Fruit fly (Drosophila melanogaster) whole organism, embryonic: ENCODE data around the gene CG15046.
A peak's percentile ranks its signal among the peaks of the same experiment; 100 is the strongest.

ENCODE experiments used
- BEAF-32 ChIP-seq: fragments of 200-800 bp; sonication (Bioruptor generic); optimal IDR thresholded peaks from 3 replicates; lab custom pipeline; 2017; ENCODE audit warnings: missing biosample characterization, missing genetic modification characterization, mild to moderate bottlenecking, moderate library complexity, missing genetic modification reagents
- Bdp1 ChIP-seq: fragments of 200-800 bp; sonication (Bioruptor generic); optimal IDR thresholded peaks from 3 replicates; lab custom pipeline; 2016; ENCODE audit warnings: missing biosample characterization, missing genetic modification characterization
- CG10462 ChIP-seq: fragments of 200-800 bp; sonication (Bioruptor generic); optimal IDR thresholded peaks from 2 replicates; lab custom pipeline; 2016; ENCODE audit warnings: missing biosample characterization, missing genetic modification characterization
- CG15696 ChIP-seq: fragments of 200-800 bp; sonication (Bioruptor generic); optimal IDR thresholded peaks from 2 replicates; lab custom pipeline; 2019; ENCODE audit warnings: missing biosample characterization, mild to moderate bottlenecking, missing genetic modification characterization, moderate library complexity
- CG16815 ChIP-seq: fragments of 200-800 bp; sonication (Bioruptor generic); optimal IDR thresholded peaks from 3 replicates; lab custom pipeline; 2017; ENCODE audit warnings: missing biosample characterization, mild to moderate bottlenecking, missing genetic modification characterization
- CG17802 ChIP-seq: fragments of 200-800 bp; sonication (Bioruptor generic); optimal IDR thresholded peaks from 2 replicates; lab custom pipeline; 2018; ENCODE audit warnings: missing biosample characterization, mild to moderate bottlenecking, missing genetic modification characterization, moderate library complexity
- CG2202 ChIP-seq: fragments of 200-800 bp; sonication (Bioruptor generic); optimal IDR thresholded peaks from 2 replicates; lab custom pipeline; 2018; ENCODE audit warnings: missing biosample characterization, mild to moderate bottlenecking, missing genetic modification characterization
- CG31441 ChIP-seq: fragments of 200-800 bp; sonication (Bioruptor generic); IDR thresholded peaks from 2 replicates; pipeline ENCODE4 v1.3.6; 2022; ENCODE audit warnings: missing biosample characterization, missing genetic modification characterization
- CG32767 ChIP-seq: fragments of 200-800 bp; sonication (Bioruptor generic); IDR thresholded peaks from 2 replicates; pipeline ENCODE4 v1.3.6; 2022; ENCODE audit warnings: missing biosample characterization, missing genetic modification characterization
- CG33213 ChIP-seq: fragments of 200-800 bp; sonication (Bioruptor generic); optimal IDR thresholded peaks from 3 replicates; lab custom pipeline; 2016; ENCODE audit warnings: missing biosample characterization, missing genetic modification characterization
- CG3726 ChIP-seq: fragments of 200-800 bp; sonication (Bioruptor generic); IDR thresholded peaks from 3 replicates; pipeline ENCODE4, ENCODE4 v1.3.6; 2022; ENCODE audit warnings: missing biosample characterization, missing genetic modification characterization
- CG4404 ChIP-seq: fragments of 200-800 bp; sonication (Bioruptor generic); IDR thresholded peaks from 2 replicates; pipeline ENCODE4 v1.3.6; 2022; ENCODE audit warnings: missing biosample characterization, missing genetic modification characterization
- CG4730 ChIP-seq: fragments of 200-800 bp; sonication (Bioruptor generic); IDR thresholded peaks from 2 replicates; pipeline ENCODE4 v1.3.6; 2022; ENCODE audit warnings: missing biosample characterization, missing genetic modification characterization
- CG6254 ChIP-seq: fragments of 200-800 bp; sonication (Bioruptor generic); optimal IDR thresholded peaks from 3 replicates; lab custom pipeline; 2017; ENCODE audit warnings: mild to moderate bottlenecking, missing biosample characterization, missing genetic modification reagents, missing genetic modification characterization
- CG6654 ChIP-seq: fragments of 200-800 bp; sonication (Bioruptor generic); optimal IDR thresholded peaks from 2 replicates; lab custom pipeline; 2017; ENCODE audit warnings: missing biosample characterization, mild to moderate bottlenecking, missing genetic modification characterization
- CG6683 ChIP-seq: fragments of 200-800 bp; sonication (Bioruptor generic); optimal IDR thresholded peaks from 2 replicates; lab custom pipeline; 2017; ENCODE audit warnings: missing biosample characterization, mild to moderate bottlenecking, missing genetic modification characterization, missing genetic modification reagents
- CG6854 ChIP-seq: fragments of 200-800 bp; sonication (Bioruptor generic); optimal IDR thresholded peaks from 3 replicates; lab custom pipeline; 2017; ENCODE audit warnings: missing biosample characterization, mild to moderate bottlenecking, missing genetic modification characterization
- CG7928 ChIP-seq: fragments of 200-800 bp; sonication (Bioruptor generic); optimal IDR thresholded peaks from 2 replicates; lab custom pipeline; 2017; ENCODE audit warnings: missing biosample characterization, mild to moderate bottlenecking, missing genetic modification characterization
- CG8359 ChIP-seq: fragments of 200-800 bp; sonication (Bioruptor generic); optimal IDR thresholded peaks from 2 replicates; lab custom pipeline; 2017; ENCODE audit warnings: missing biosample characterization, mild to moderate bottlenecking, missing genetic modification characterization, borderline replicate concordance
- CG8944 ChIP-seq: fragments of 200-800 bp; sonication (Bioruptor generic); optimal IDR thresholded peaks from 3 replicates; lab custom pipeline; 2016; ENCODE audit warnings: missing biosample characterization, missing genetic modification characterization
- CG9932 ChIP-seq: fragments of 200-800 bp; sonication (Bioruptor generic); IDR thresholded peaks from 2 replicates; pipeline ENCODE4 v1.3.6; 2022; ENCODE audit warnings: missing biosample characterization, missing genetic modification characterization
- Dek ChIP-seq: fragments of 200-800 bp; sonication (Bioruptor generic); optimal IDR thresholded peaks from 3 replicates; lab custom pipeline; 2019; ENCODE audit warnings: missing biosample characterization, mild to moderate bottlenecking, missing genetic modification characterization, moderate library complexity
- Dfd ChIP-seq, 2 experiments: fragments of >200 bp; optimal IDR thresholded peaks; 2 replicates each; lab custom pipeline; 2017; ENCODE audit warnings: missing biosample characterization in 2 of 2, missing genetic modification characterization in 2 of 2
- Dip3 ChIP-seq: fragments of 200-800 bp; sonication (Bioruptor generic); optimal IDR thresholded peaks from 3 replicates; lab custom pipeline; 2016; ENCODE audit warnings: missing biosample characterization, missing genetic modification characterization
- Drgx ChIP-seq: fragments of 200-800 bp; sonication (Bioruptor generic); IDR thresholded peaks from 2 replicates; pipeline ENCODE4 v1.3.6; 2022; ENCODE audit warnings: missing biosample characterization, missing genetic modification characterization
- Elba2 ChIP-seq: fragments of 200-800 bp; sonication (Bioruptor generic); optimal IDR thresholded peaks from 3 replicates; lab custom pipeline; 2016; ENCODE audit warnings: missing biosample characterization, missing genetic modification characterization
- MTF-1 ChIP-seq: fragments of 200-800 bp; sonication (Bioruptor generic); optimal IDR thresholded peaks from 2 replicates; lab custom pipeline; 2018; ENCODE audit warnings: missing biosample characterization, mild to moderate bottlenecking, missing genetic modification characterization, borderline replicate concordance
- Meics ChIP-seq: fragments of 200-800 bp; sonication (Bioruptor generic); optimal IDR thresholded peaks from 2 replicates; lab custom pipeline; 2017; ENCODE audit warnings: missing biosample characterization, mild to moderate bottlenecking, missing genetic modification characterization
- Nf-YC ChIP-seq: fragments of 200-800 bp; optimal IDR thresholded peaks from 3 replicates; lab custom pipeline; 2019; ENCODE audit warnings: missing biosample characterization, mild to moderate bottlenecking, missing genetic modification characterization, moderate library complexity
- Side ChIP-seq: fragments of 200-800 bp; sonication (Bioruptor generic); optimal IDR thresholded peaks from 2 replicates; lab custom pipeline; 2016; ENCODE audit warnings: missing biosample characterization, missing genetic modification characterization
- Sry-β ChIP-seq: fragments of 200-800 bp; sonication (Bioruptor generic); optimal IDR thresholded peaks from 2 replicates; lab custom pipeline; 2018; ENCODE audit warnings: missing biosample characterization, mild to moderate bottlenecking, missing genetic modification characterization, moderate library complexity
- Sry-δ ChIP-seq: fragments of 200-800 bp; sonication (Bioruptor generic); optimal IDR thresholded peaks from 2 replicates; lab custom pipeline; 2016; ENCODE audit warnings: missing biosample characterization, missing genetic modification characterization
- ap ChIP-seq: fragments of 200-800 bp; sonication (Bioruptor generic); IDR thresholded peaks from 2 replicates; pipeline ENCODE4 v1.3.6; 2022; ENCODE audit warnings: missing biosample characterization, missing genetic modification characterization
- bcd ChIP-seq: fragments of 200-800 bp; sonication (Bioruptor generic); optimal IDR thresholded peaks from 2 replicates; lab custom pipeline; 2017; ENCODE audit warnings: missing biosample characterization, mild to moderate bottlenecking, missing genetic modification characterization
- bigmax ChIP-seq: fragments of 200-800 bp; sonication (Bioruptor generic); optimal IDR thresholded peaks from 2 replicates; lab custom pipeline; 2018; ENCODE audit warnings: missing biosample characterization, mild to moderate bottlenecking, missing genetic modification characterization
- ci ChIP-seq: fragments of 200-800 bp; sonication (Bioruptor generic); IDR thresholded peaks from 3 replicates; pipeline ENCODE4 v1.3.6; 2022; ENCODE audit warnings: missing biosample characterization, missing genetic modification characterization
- crp ChIP-seq, 2 experiments: fragments of 200-800 bp; sonication (Bioruptor generic); optimal IDR thresholded peaks; 2 replicates in 1 of 2; 3 replicates in 1 of 2; lab custom pipeline; 2017; ENCODE audit warnings: missing biosample characterization in 2 of 2, missing genetic modification characterization in 2 of 2, mild to moderate bottlenecking in 1 of 2, moderate library complexity in 1 of 2
- gem ChIP-seq: fragments of 200-800 bp; sonication (Bioruptor generic); optimal IDR thresholded peaks from 2 replicates; lab custom pipeline; 2019; ENCODE audit warnings: missing biosample characterization, mild to moderate bottlenecking, missing genetic modification characterization, moderate library complexity
- grn ChIP-seq: fragments of 200-800 bp; sonication (Bioruptor generic); optimal IDR thresholded peaks from 3 replicates; lab custom pipeline; 2017; ENCODE audit warnings: missing biosample characterization, missing genetic modification characterization
- gsb ChIP-seq: fragments of 200-800 bp; sonication (Bioruptor generic); IDR thresholded peaks from 2 replicates; pipeline ENCODE4 v1.3.6; 2022; ENCODE audit warnings: missing biosample characterization, missing genetic modification characterization
- insv ChIP-seq, 2 experiments: fragments of 200-800 bp; sonication (Bioruptor generic); optimal IDR thresholded peaks; 3 replicates each; lab custom pipeline; 2016 to 2018; ENCODE audit warnings: missing biosample characterization in 2 of 2, missing genetic modification characterization in 2 of 2
- jigr1 ChIP-seq: fragments of 200-800 bp; sonication (Bioruptor generic); IDR thresholded peaks from 3 replicates; pipeline ENCODE4 v1.3.6; 2022; ENCODE audit warnings: missing biosample characterization, missing genetic modification characterization
- lbe ChIP-seq: fragments of 200-800 bp; sonication (Bioruptor generic); optimal IDR thresholded peaks from 2 replicates; lab custom pipeline; 2016; ENCODE audit warnings: missing biosample characterization, mild to moderate bottlenecking, missing genetic modification characterization
- prd ChIP-seq, 3 experiments: fragments of >200 bp in 2 of 3; fragments of 200-800 bp in 1 of 3; sonication (Bioruptor generic) in 1 of 3; optimal IDR thresholded peaks in 2 of 3; IDR thresholded peaks in 1 of 3; 2 replicates in 2 of 3; 3 replicates in 1 of 3; pipeline versions ENCODE4 v1.3.6 to Lab custom; 2017 to 2022; ENCODE audit warnings: missing biosample characterization in 1 of 3, missing genetic modification characterization in 1 of 3
- ranshi ChIP-seq: fragments of 200-800 bp; sonication (Bioruptor generic); IDR thresholded peaks from 2 replicates; pipeline ENCODE4 v1.3.6; 2022; ENCODE audit warnings: missing biosample characterization, missing genetic modification characterization
- repo ChIP-seq: fragments of 200-800 bp; sonication (Bioruptor generic); optimal IDR thresholded peaks from 2 replicates; lab custom pipeline; 2016; ENCODE audit warnings: missing biosample characterization, missing genetic modification characterization
- sima ChIP-seq: fragments of 200-800 bp; sonication (Bioruptor generic); optimal IDR thresholded peaks from 2 replicates; lab custom pipeline; 2016; ENCODE audit warnings: missing biosample characterization, missing genetic modification characterization
- stwl ChIP-seq: fragments of 200-800 bp; sonication (Bioruptor generic); optimal IDR thresholded peaks from 3 replicates; lab custom pipeline; 2018; ENCODE audit warnings: missing biosample characterization, mild to moderate bottlenecking, missing genetic modification characterization, moderate library complexity
- tio ChIP-seq: fragments of 200-800 bp; sonication (Bioruptor generic); optimal IDR thresholded peaks from 2 replicates; lab custom pipeline; 2017; ENCODE audit warnings: missing biosample characterization, missing genetic modification characterization, inconsistent platforms
- wek ChIP-seq: fragments of 200-800 bp; sonication (Bioruptor generic); optimal IDR thresholded peaks from 3 replicates; lab custom pipeline; 2018; ENCODE audit warnings: missing biosample characterization, mild to moderate bottlenecking, missing genetic modification characterization, moderate library complexity

Gene CG15046

DNA sequence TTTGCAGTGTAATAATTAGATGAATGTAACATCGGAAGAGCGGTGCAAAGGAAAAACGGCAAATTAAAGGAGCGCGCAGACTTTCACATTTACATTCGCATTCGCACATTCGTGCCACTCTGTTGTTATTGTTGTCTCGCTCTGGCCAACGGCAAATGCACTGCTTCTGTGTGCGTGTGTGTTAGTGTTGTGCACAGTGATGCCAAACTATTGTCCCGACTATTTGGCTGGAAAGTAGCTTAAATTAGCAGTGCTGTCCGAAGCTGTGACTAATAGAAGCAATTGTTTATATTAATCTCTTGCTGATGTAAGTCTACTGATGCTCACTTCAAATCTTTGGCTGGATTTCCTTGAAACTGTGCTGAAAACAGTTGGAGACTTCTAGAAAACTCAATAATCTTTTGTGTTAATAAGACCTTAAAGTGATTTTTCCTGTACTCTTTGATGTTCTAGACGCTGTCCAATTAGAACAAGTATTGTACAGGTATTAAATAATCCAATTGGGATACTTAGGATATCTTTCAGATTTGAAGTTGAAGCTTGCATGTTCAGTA lies 26.6 kb upstream of the CG15046 start (continued):
- TF ChIP-seq CG15696 (no peak), wek (no peak), jigr1 (no peak), Sry-β (GFP tag; lab: Kevin White, UChicago) (peak; percentile 98), crp (GFP tag; optimal IDR thresholded peaks at IDR 0.05; lab: Kevin White, UChicago) (no peak), CG4404 (GFP tag; lab: Robert Waterston, UW) (no peak), CG3726 (GFP tag; lab: Robert Waterston, UW) (no peak), CG4730 (GFP tag; lab: Robert Waterston, UW) (no peak), Dek (no peak), prd (optimal IDR thresholded peaks at IDR 0.05; lab: Kevin White, UChicago) (no peak), prd (GFP tag; IDR thresholded peaks at IDR 0.05; lab: Robert Waterston, UW) (peak; percentile 57; the same call in 2 of the 3 replicates), CG31441 (GFP tag; lab: Robert Waterston, UW) (no peak; the same call in 1 of the 2 replicates), CG16815 (GFP tag; lab: Kevin White, UChicago) (no peak), Elba2 (peak; percentile 19), MTF-1 (GFP tag; lab: Kevin White, UChicago) (no peak), Nf-YC (peak; percentile 22), ap (GFP tag; lab: Robert Waterston, UW) (no peak), CG8359 (no peak), ranshi (no peak), CG2202 (no peak), ci (no peak), CG6854 (GFP tag; lab: Kevin White, UChicago) (no peak), bigmax (no peak), CG6654 (GFP tag; lab: Kevin White, UChicago) (no peak), insv (GFP tag; optimal IDR thresholded peaks at IDR 0.05; lab: Kevin White, UChicago) (peak; percentile 63 to 93), lbe (GFP tag; lab: Kevin White, UChicago) (no peak), grn (GFP tag; lab: Kevin White, UChicago) (no peak), repo (GFP tag; lab: Kevin White, UChicago) (no peak), CG17802 (tag; lab: Kevin White, UChicago) (no peak), bcd (GFP tag; lab: Kevin White, UChicago) (no peak), gem (peak; percentile 14), CG32767 (GFP tag; lab: Robert Waterston, UW) (no peak), Dfd (GFP tag; optimal IDR thresholded peaks at IDR 0.05; lab: Kevin White, UChicago) (no peak), CG7928 (GFP tag; lab: Kevin White, UChicago) (no peak), Sry-δ (peak; percentile 6), Dip3 (GFP tag; lab: Kevin White, UChicago) (no peak), sima (GFP tag; lab: Kevin White, UChicago) (no peak), CG10462 (GFP tag; lab: Kevin White, UChicago) (no peak), Side (GFP tag; lab: Kevin White, UChicago) (peak; percentile 20), CG6683 (GFP tag; lab: Kevin White, UChicago) (no peak), Meics (no peak), BEAF-32 (no peak), tio (GFP tag; lab: Kevin White, UChicago) (peak; percentile 3), Bdp1 (GFP tag; lab: Kevin White, UChicago) (no peak), CG9932 (GFP tag; lab: Robert Waterston, UW) (peak; percentile 53; the same call in 1 of the 2 replicates), stwl (tag; lab: Kevin White, UChicago) (no peak), CG8944 (GFP tag; lab: Kevin White, UChicago) (no peak), CG33213 (GFP tag; lab: Kevin White, UChicago) (no peak), CG6254 (no peak), gsb (GFP tag; lab: Robert Waterston, UW) (no peak), Drgx (no peak)
